Worm (Caenorhabditis elegans): ENCODE measurements around the gene Y47D7A.7.

Gene Y47D7A.7

DNA sequence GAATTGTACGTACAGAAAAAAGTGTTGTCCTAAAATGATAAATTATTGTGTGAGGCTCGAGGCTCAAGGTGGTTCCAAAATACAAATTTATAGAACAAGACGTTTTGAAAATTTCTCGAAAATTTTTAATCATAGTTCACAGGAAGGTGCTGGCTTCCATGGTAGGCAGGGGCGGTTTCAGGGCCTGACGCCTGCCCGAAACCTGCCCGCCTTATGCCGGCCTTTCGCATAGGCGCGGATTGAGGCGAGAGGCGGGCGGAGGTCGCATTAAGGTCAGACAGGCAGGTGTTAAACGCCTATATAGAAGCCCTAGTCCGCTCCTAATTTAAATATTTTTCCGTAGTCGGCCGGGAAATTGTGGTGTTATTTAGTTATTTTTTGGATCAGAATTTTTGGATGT is 3.4 kb upstream of the Y47D7A.7 start:
- no peak for TF ChIP-seq gei-8 (GFP tag; optimal IDR thresholded peaks at IDR 0.05)
- TF ChIP-seq fos-1 (tag; optimal IDR thresholded peaks at IDR 0.05): no peak
- no peak for TF ChIP-seq daf-12 (tag; optimal IDR thresholded peaks at IDR 0.05)
- TF ChIP-seq lim-7 (GFP tag; IDR thresholded peaks at IDR 0.05): no peak
- TF ChIP-seq fkh-10 (GFP tag; optimal IDR thresholded peaks at IDR 0.05): no peak
- TF ChIP-seq nhr-41 (GFP tag; IDR thresholded peaks at IDR 0.05): no peak
- TF ChIP-seq set-16 (GFP tag; IDR thresholded peaks at IDR 0.05): peak; percentile 63; the same call in 1 of the 2 replicates

DNA sequence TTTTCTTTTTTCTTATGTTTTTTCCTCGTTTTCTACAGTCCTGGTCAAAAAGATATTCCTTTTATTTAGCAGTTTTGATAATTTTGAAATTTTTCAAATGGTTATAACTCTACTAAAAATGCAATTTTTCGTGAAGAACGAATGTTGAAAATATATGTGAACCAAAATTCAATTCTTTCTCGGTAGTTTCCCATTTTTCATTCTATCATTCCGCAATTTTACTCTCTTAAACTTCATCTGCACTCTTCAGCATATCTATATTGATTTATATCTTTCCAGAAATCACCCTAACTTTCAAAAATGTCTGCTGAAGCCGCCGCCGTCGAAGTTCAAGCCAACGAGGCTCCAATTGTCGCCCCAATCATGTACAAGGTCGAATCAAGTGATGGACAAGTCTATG is 2.5 kb upstream of the Y47D7A.7 start, which contains the start of gene skr-7:
skr-7 (plus strand) TSS at position 301 of the 400 bp plus-strand sequence.
- TF ChIP-seq mxl-3 (GFP tag; optimal IDR thresholded peaks at IDR 0.05): no peak
- no peak for TF ChIP-seq spr-3 (GFP tag; optimal IDR thresholded peaks at IDR 0.05)
- no peak for TF ChIP-seq zfp-3 (GFP tag; conservative IDR thresholded peaks at IDR 0.05)
- TF ChIP-seq dmd-8 (GFP tag; IDR thresholded peaks at IDR 0.05): no peak
- TF ChIP-seq hlh-11 (tag; optimal IDR thresholded peaks at IDR 0.05): no peak
- TF ChIP-seq ceh-62 (tag; optimal IDR thresholded peaks at IDR 0.05): no peak
- TF ChIP-seq dpl-1 (GFP tag; optimal IDR thresholded peaks at IDR 0.05): no peak
- no peak for TF ChIP-seq egl-43 (GFP tag; IDR thresholded peaks at IDR 0.05)
- no peak for TF ChIP-seq F49E8.2 (tag; optimal IDR thresholded peaks at IDR 0.05; ENCODE audit: borderline replicate concordance)
- TF ChIP-seq ceh-32 (tag; optimal IDR thresholded peaks at IDR 0.05; ENCODE audit: poor library complexity): no peak
- TF ChIP-seq F37D6.2 (tag; optimal IDR thresholded peaks at IDR 0.05): no peak
- TF ChIP-seq fkh-10 (GFP tag; optimal IDR thresholded peaks at IDR 0.05): no peak
- TF ChIP-seq Y5F2A.4 (GFP tag; optimal IDR thresholded peaks at IDR 0.05): no peak

DNA sequence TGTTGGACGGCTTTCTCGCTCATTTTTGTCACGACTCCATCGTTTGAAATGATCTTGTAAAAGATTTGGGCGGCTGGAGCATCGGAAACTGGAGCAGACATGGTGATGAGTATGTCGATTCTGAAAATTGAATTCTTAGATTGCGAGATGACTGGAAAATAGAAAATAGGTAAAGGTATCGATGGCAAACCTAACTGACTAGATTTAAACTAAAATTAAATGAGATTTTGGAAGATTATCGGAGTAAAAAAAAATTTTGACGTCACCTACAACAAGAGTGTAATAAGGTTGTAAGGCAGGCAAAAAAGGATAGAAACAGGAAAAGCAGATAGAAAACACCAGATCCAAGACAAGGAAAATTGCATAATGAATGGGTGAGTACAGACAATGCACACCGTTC is 1.8 kb upstream of the Y47D7A.7 start, which contains the start of gene skr-14:
skr-14 (minus strand) TSS at position 101 of the 400 bp plus-strand sequence.
- no peak for TF ChIP-seq ceh-62 (tag; optimal IDR thresholded peaks at IDR 0.05)
- TF ChIP-seq hif-1 (tag; optimal IDR thresholded peaks at IDR 0.05): no peak
- no peak for TF ChIP-seq tag-97 (GFP tag; IDR thresholded peaks at IDR 0.05)
- no peak for TF ChIP-seq vab-7 (GFP tag; IDR thresholded peaks at IDR 0.05)
- no peak for TF ChIP-seq lsy-2 (tag; optimal IDR thresholded peaks at IDR 0.05)
- TF ChIP-seq lin-13 (GFP tag; optimal IDR thresholded peaks at IDR 0.05): no peak
- no peak for TF ChIP-seq jun-1 (tag; optimal IDR thresholded peaks at IDR 0.05)
- no peak for TF ChIP-seq snpc-1.2 (GFP tag; IDR thresholded peaks at IDR 0.05)
- TF ChIP-seq zag-1 (tag; optimal IDR thresholded peaks at IDR 0.05): no peak
- TF ChIP-seq lin-38 (GFP tag; IDR thresholded peaks at IDR 0.05): no peak
- no peak for TF ChIP-seq Y105C5A.15 (GFP tag; IDR thresholded peaks at IDR 0.05)
- no peak for TF ChIP-seq saeg-2 (GFP tag; IDR thresholded peaks at IDR 0.05)
- TF ChIP-seq unc-130 (GFP tag; optimal IDR thresholded peaks at IDR 0.05): no peak
- no peak for TF ChIP-seq mep-1 (tag; optimal IDR thresholded peaks at IDR 0.05)

DNA sequence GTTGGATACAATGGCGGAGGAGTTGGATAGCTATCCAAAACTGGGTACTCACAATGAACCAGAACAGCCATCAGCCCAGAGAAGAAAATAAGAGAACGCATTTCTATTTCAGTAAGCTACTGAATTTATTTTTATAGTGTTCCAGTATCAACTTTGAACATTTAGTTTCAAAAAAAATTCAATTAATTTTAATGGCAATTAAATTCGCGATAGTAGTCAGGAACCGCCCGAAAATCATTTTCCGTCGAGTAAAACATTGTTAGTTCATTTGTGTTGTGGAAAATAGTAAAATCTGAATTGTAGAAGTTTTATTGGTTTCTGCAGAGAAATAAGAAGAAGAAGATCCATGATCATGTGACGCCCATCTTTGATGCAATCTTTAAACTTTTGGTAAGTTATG is 1.6 kb downstream of the Y47D7A.7 start, which contains the start of gene Y47D7A.6:
Y47D7A.6 (minus strand) TSS at position 101 of the 400 bp plus-strand sequence.
- TF ChIP-seq mdl-1 (tag; optimal IDR thresholded peaks at IDR 0.05): no peak
- no peak for TF ChIP-seq R02D3.7 (tag; optimal IDR thresholded peaks at IDR 0.05)
- no peak for TF ChIP-seq saeg-2 (GFP tag; IDR thresholded peaks at IDR 0.05)
- TF ChIP-seq egl-27 (tag; optimal IDR thresholded peaks at IDR 0.05): no peak
- no peak for TF ChIP-seq ceh-20 (GFP tag; IDR thresholded peaks at IDR 0.05)
- no peak for TF ChIP-seq vab-7 (GFP tag; IDR thresholded peaks at IDR 0.05)
- no peak for TF ChIP-seq Y5F2A.4 (GFP tag; optimal IDR thresholded peaks at IDR 0.05)
- no peak for TF ChIP-seq nhr-6 (tag; optimal IDR thresholded peaks at IDR 0.05)
- TF ChIP-seq lin-38 (GFP tag; IDR thresholded peaks at IDR 0.05): no peak
